Worm (Caenorhabditis elegans) whole organism, L1 larva: Measurements from ENCODE around the gene K05F1.13.

Source experiments
- F16B12.6 ChIP-seq: fragments of 150-350 bp; optimal IDR thresholded peaks from 2 replicates; lab custom pipeline; 2014; ENCODE audit warnings: missing biosample characterization, missing genetic modification characterization
- aha-1 ChIP-seq: fragments of 150-350 bp; optimal IDR thresholded peaks from 2 replicates; lab custom pipeline; 2014; ENCODE audit warnings: missing biosample characterization, missing genetic modification characterization
- alr-1 ChIP-seq: fragments of 200-800 bp; sonication (Bioruptor generic); optimal IDR thresholded peaks from 2 replicates; lab custom pipeline; 2018; ENCODE audit warnings: borderline replicate concordance, mild to moderate bottlenecking, missing genetic modification characterization, missing compliant biosample characterization
- aly-2 ChIP-seq: fragments of 150-350 bp; optimal IDR thresholded peaks from 2 replicates; lab custom pipeline; 2014; ENCODE audit warnings: missing biosample characterization, missing genetic modification characterization
- ceh-63 ChIP-seq: fragments of 200-800 bp; sonication (Bioruptor generic); optimal IDR thresholded peaks from 2 replicates; lab custom pipeline; 2018; ENCODE audit warnings: mild to moderate bottlenecking, missing genetic modification characterization, missing compliant biosample characterization
- ceh-8 ChIP-seq: fragments of 200-800 bp; sonication (Bioruptor generic); optimal IDR thresholded peaks from 2 replicates; lab custom pipeline; 2018; ENCODE audit warnings: mild to moderate bottlenecking, missing genetic modification characterization, moderate library complexity, missing compliant biosample characterization
- ceh-90 ChIP-seq: sonication (generic microtip); optimal IDR thresholded peaks from 2 replicates; lab custom pipeline; 2016; ENCODE audit warnings: missing genetic modification characterization, missing compliant biosample characterization
- ces-1 ChIP-seq: fragments of 150-350 bp; optimal IDR thresholded peaks from 2 replicates; lab custom pipeline; 2014; ENCODE audit warnings: missing biosample characterization, missing genetic modification reagents, missing genetic modification characterization
- egl-13 ChIP-seq: sonication (generic microtip); optimal IDR thresholded peaks from 2 replicates; lab custom pipeline; 2016; ENCODE audit warnings: missing genotype, missing genetic modification reagents, missing genetic modification characterization, missing compliant biosample characterization
- elt-2 ChIP-seq: sonication (generic microtip); optimal IDR thresholded peaks from 2 replicates; lab custom pipeline; 2016; ENCODE audit warnings: missing genetic modification characterization, mild to moderate bottlenecking, inconsistent platforms, missing compliant biosample characterization, missing genetic modification reagents
- elt-3 ChIP-seq, 6 experiments: fragments of 150-350 bp in 1 of 6; sonication (generic microtip); optimal IDR thresholded peaks; 2 replicates each; lab custom pipeline; 2017 to 2018; ENCODE audit warnings: missing biosample characterization in 6 of 6, missing genetic modification characterization in 6 of 6, inconsistent platforms in 1 of 6
- fkh-10 ChIP-seq: sonication (generic microtip); optimal IDR thresholded peaks from 2 replicates; lab custom pipeline; 2017; ENCODE audit warnings: missing biosample characterization, missing genetic modification reagents, missing genetic modification characterization
- isw-1 ChIP-seq: fragments of 200-800 bp; sonication (Bioruptor generic); IDR thresholded peaks from 2 replicates; pipeline ENCODE4 v1.3.6; 2022; ENCODE audit warnings: missing genetic modification characterization, missing compliant biosample characterization
- jun-1 ChIP-seq: fragments of 150-350 bp; optimal IDR thresholded peaks from 2 replicates; lab custom pipeline; 2014; ENCODE audit warnings: missing biosample characterization, missing genetic modification reagents, missing genetic modification characterization
- lin-14 ChIP-seq: fragments of 200-800 bp; sonication (Bioruptor generic); optimal IDR thresholded peaks from 2 replicates; lab custom pipeline; 2018; ENCODE audit warnings: mild to moderate bottlenecking, missing genetic modification characterization, moderate library complexity, missing compliant biosample characterization
- lin-35 ChIP-seq, 2 experiments: fragments of 150-350 bp; optimal IDR thresholded peaks; 2 replicates each; lab custom pipeline; 2014; ENCODE audit warnings: missing biosample characterization in 2 of 2, missing genetic modification characterization in 2 of 2, missing genetic modification reagents in 2 of 2
- lin-39 ChIP-seq: fragments of 150-350 bp; optimal IDR thresholded peaks from 2 replicates; lab custom pipeline; 2014; ENCODE audit warnings: missing biosample characterization, missing genetic modification reagents, missing genetic modification characterization
- lir-3 ChIP-seq: sonication (generic microtip); optimal IDR thresholded peaks from 2 replicates; lab custom pipeline; 2016; ENCODE audit warnings: mild to moderate bottlenecking, missing genetic modification characterization, moderate library complexity, missing compliant biosample characterization; ENCODE audit not compliant: poor library complexity
- nhr-20 ChIP-seq: sonication (generic microtip); optimal IDR thresholded peaks from 2 replicates; lab custom pipeline; 2016; ENCODE audit warnings: mild to moderate bottlenecking, missing genetic modification characterization, missing compliant biosample characterization
- nhr-237 ChIP-seq: fragments of 150-350 bp; optimal IDR thresholded peaks from 2 replicates; lab custom pipeline; 2014; ENCODE audit warnings: missing biosample characterization, missing genetic modification characterization
- nhr-71 ChIP-seq: sonication (generic microtip); optimal IDR thresholded peaks from 2 replicates; lab custom pipeline; 2016; ENCODE audit warnings: mild to moderate bottlenecking, missing genetic modification characterization, moderate library complexity, missing compliant biosample characterization
- nhr-77 ChIP-seq: fragments of 150-350 bp; optimal IDR thresholded peaks from 2 replicates; lab custom pipeline; 2014; ENCODE audit warnings: missing biosample characterization, missing genetic modification characterization
- nhr-84 ChIP-seq: sonication (generic microtip); optimal IDR thresholded peaks from 2 replicates; lab custom pipeline; 2017; ENCODE audit warnings: missing biosample characterization, missing genetic modification characterization
- nhr-90 ChIP-seq: sonication (generic microtip); optimal IDR thresholded peaks from 2 replicates; lab custom pipeline; 2016; ENCODE audit warnings: mild to moderate bottlenecking, missing genetic modification characterization, missing compliant biosample characterization; ENCODE audit not compliant: poor library complexity
- pqm-1 ChIP-seq: sonication (generic microtip); optimal IDR thresholded peaks from 3 replicates; lab custom pipeline; 2017; ENCODE audit warnings: missing biosample characterization, missing genetic modification characterization
- skn-1 ChIP-seq: fragments of 150-350 bp; optimal IDR thresholded peaks from 2 replicates; lab custom pipeline; 2014; ENCODE audit warnings: missing biosample characterization, missing genetic modification characterization
- snu-23 ChIP-seq: sonication (generic microtip); optimal IDR thresholded peaks from 2 replicates; lab custom pipeline; 2016; ENCODE audit warnings: missing genetic modification characterization, missing compliant biosample characterization
- sptf-1 ChIP-seq: fragments of 150-350 bp; optimal IDR thresholded peaks from 2 replicates; lab custom pipeline; 2014; ENCODE audit warnings: missing biosample characterization, missing genetic modification characterization
- tlp-1 ChIP-seq: fragments of 150-350 bp; optimal IDR thresholded peaks from 2 replicates; lab custom pipeline; 2014; ENCODE audit warnings: missing biosample characterization, missing genetic modification characterization
- unc-98 ChIP-seq: fragments of 200-800 bp; sonication (Bioruptor generic); IDR thresholded peaks from 2 replicates; pipeline ENCODE4 v1.3.6; 2022; ENCODE audit warnings: missing genetic modification characterization, missing compliant biosample characterization
- vab-15 ChIP-seq: sonication (generic microtip); optimal IDR thresholded peaks from 2 replicates; lab custom pipeline; 2017; ENCODE audit warnings: missing genotype, mild to moderate bottlenecking, missing genetic modification characterization, missing compliant biosample characterization
- xbp-1 ChIP-seq: sonication (generic microtip); optimal IDR thresholded peaks from 2 replicates; lab custom pipeline; 2016; ENCODE audit warnings: missing genetic modification characterization, missing compliant biosample characterization
- zip-4 ChIP-seq: fragments of 200-800 bp; sonication (Bioruptor generic); optimal IDR thresholded peaks from 2 replicates; lab custom pipeline; 2018; ENCODE audit warnings: mild to moderate bottlenecking, missing genetic modification characterization, moderate library complexity, missing compliant biosample characterization
- ztf-4 ChIP-seq: fragments of 150-350 bp; optimal IDR thresholded peaks from 2 replicates; lab custom pipeline; 2014; ENCODE audit warnings: missing biosample characterization, missing genetic modification characterization

K05F1.13 gene

ce11 chrII:5788815-5789214 is at the start of gene K05F1.13:
K05F1.13 (plus strand) TSS chrII:5789115.
- TF ChIP-seq unc-98 (GFP tag; lab: Robert Waterston, UW), result no peak

- TF ChIP-seq nhr-71 (tag; lab: Kevin White, UChicago) (no peak), tlp-1 (tag; lab: Kevin White, UChicago) (no peak), nhr-77 (tag; lab: Kevin White, UChicago) (no peak), aly-2 (no peak), ceh-63 (no peak), nhr-84 (tag; lab: Kevin White, UChicago) (no peak), lin-35 (GFP tag; optimal IDR thresholded peaks at IDR 0.05; lab: Kevin White, UChicago) (no peak), pqm-1 (no peak), egl-13 (no peak), zip-4 (no peak), nhr-237 (tag; lab: Kevin White, UChicago) (no peak)
- TF ChIP-seq, all 84 proteins: peak for 0
Observed at ce11 chrII:5742767-5743166, 46.1 kb upstream of the K05F1.13 start.

- peak; percentile 91 for TF ChIP-seq elt-2 (tag; lab: Kevin White, UChicago)
- no peak for TF ChIP-seq ceh-8 (GFP tag; lab: Kevin White, UChicago)
Observed at ce11 chrII:5744342-5744741, 44.6 kb upstream of the K05F1.13 start.

ce11 chrII:5745088-5745487 is 43.8 kb upstream of the K05F1.13 start, which contains the start of gene F10C1.9:
F10C1.9 (minus strand) TSS chrII:5745284.
- no peak for TF ChIP-seq aha-1 (tag; lab: Kevin White, UChicago)
- peak; percentile 0 for TF ChIP-seq elt-2 (tag; lab: Kevin White, UChicago)

ce11 chrII:5747312-5747711 is 41.6 kb upstream of the K05F1.13 start:
- TF ChIP-seq snu-23 (no peak), nhr-237 (tag; lab: Kevin White, UChicago) (no peak), skn-1 (no peak), lin-39 (tag; lab: Kevin White, UChicago) (no peak), jun-1 (tag; lab: Kevin White, UChicago) (peak; percentile 0), sptf-1 (no peak), xbp-1 (no peak), nhr-77 (tag; lab: Kevin White, UChicago) (no peak), lin-35 (GFP tag; optimal IDR thresholded peaks at IDR 0.05; lab: Kevin White, UChicago) (peak in 1 of 2 experiments; percentile 24), lin-14 (GFP tag; lab: Kevin White, UChicago) (no peak), lir-3 (tag; lab: Kevin White, UChicago) (no peak), elt-3 (tag; optimal IDR thresholded peaks at IDR 0.05; lab: Kevin White, UChicago) (no peak), elt-2 (tag; lab: Kevin White, UChicago) (peak; percentile 96), nhr-20 (tag; lab: Kevin White, UChicago) (no peak), ceh-90 (tag; lab: Kevin White, UChicago) (no peak), F16B12.6 (no peak)
- TF ChIP-seq, all 84 proteins: peak for 3

- TF ChIP-seq nhr-71 (tag; lab: Kevin White, UChicago), result peak; percentile 4
- no peak for TF ChIP-seq nhr-90
- peak; percentile 99 for TF ChIP-seq elt-2 (tag; lab: Kevin White, UChicago)
- TF ChIP-seq lin-14 (GFP tag; lab: Kevin White, UChicago), result peak; percentile 24
- no peak for TF ChIP-seq ces-1
- TF ChIP-seq isw-1 (GFP tag; lab: Robert Waterston, UW), result no peak
- TF ChIP-seq alr-1, result no peak
- peak in 1 of 2 experiments; percentile 12 for TF ChIP-seq lin-35 (GFP tag; optimal IDR thresholded peaks at IDR 0.05; lab: Kevin White, UChicago)
- TF ChIP-seq nhr-20 (tag; lab: Kevin White, UChicago), result peak; percentile 3
- TF ChIP-seq jun-1 (tag; lab: Kevin White, UChicago), result peak; percentile 47
- peak; percentile 90 for TF ChIP-seq pqm-1
- no peak for TF ChIP-seq ztf-4 (tag; lab: Kevin White, UChicago)
- TF ChIP-seq vab-15, result no peak
- TF ChIP-seq fkh-10 (GFP tag; lab: Kevin White, UChicago), result no peak
- TF ChIP-seq tlp-1 (tag; lab: Kevin White, UChicago), result peak; percentile 65
Observed at ce11 chrII:5748395-5748794, 40.5 kb upstream of the K05F1.13 start.
